Worm (Caenorhabditis elegans) whole organism, midembryonic: ENCODE results near the gene htp-1.
"Not testable (repeated sequence)": the region's sequence is repeated elsewhere in the genome, so short reads cannot be mapped to it uniquely, and the experiment has no call there.

Source experiments
- T22C8.4 ChIP-seq: fragments of 200-800 bp; sonication (Bioruptor generic); IDR thresholded peaks from 2 replicates; pipeline ENCODE4 v1.3.6; 2022; ENCODE audit warnings: missing genetic modification characterization, missing compliant biosample characterization
- cog-1 ChIP-seq: sonication (generic microtip); optimal IDR thresholded peaks from 2 replicates; lab custom pipeline; 2016; ENCODE audit warnings: missing genetic modification characterization, missing compliant biosample characterization
- flt-1 ChIP-seq: fragments of 200-800 bp; sonication (Bioruptor generic); IDR thresholded peaks from 2 replicates; pipeline ENCODE4 v1.3.6; 2022; ENCODE audit warnings: missing genetic modification characterization, missing compliant biosample characterization
- klf-2 ChIP-seq: fragments of 200-800 bp; sonication (Bioruptor generic); conservative IDR thresholded peaks from 2 replicates; pipeline ENCODE4 v1.3.6; 2022; ENCODE audit warnings: missing genetic modification reagents, missing genetic modification characterization, missing compliant biosample characterization
- med-1 ChIP-seq: sonication (generic microtip); optimal IDR thresholded peaks from 2 replicates; lab custom pipeline; 2017; ENCODE audit warnings: missing genetic modification characterization, mild to moderate bottlenecking, missing compliant biosample characterization, antibody characterized with exemption, missing genetic modification reagents; ENCODE audit not compliant: insufficient read depth
- ref-1 ChIP-seq: fragments of 200-800 bp; sonication (Bioruptor generic); conservative IDR thresholded peaks from 2 replicates; pipeline ENCODE4 v1.3.6; 2022; ENCODE audit warnings: missing genetic modification reagents, missing genetic modification characterization, missing compliant biosample characterization
- tab-1 ChIP-seq: fragments of 200-800 bp; sonication (Bioruptor generic); IDR thresholded peaks from 2 replicates; pipeline ENCODE4 v1.3.6; 2022; ENCODE audit warnings: missing genetic modification characterization, missing compliant biosample characterization
- ztf-23 ChIP-seq: fragments of 200-800 bp; sonication (Bioruptor generic); IDR thresholded peaks from 2 replicates; pipeline ENCODE4 v1.3.6; 2022; ENCODE audit warnings: missing genetic modification reagents, missing genetic modification characterization, missing compliant biosample characterization
- ztf-29 ChIP-seq: fragments of 200-800 bp; sonication (Bioruptor generic); IDR thresholded peaks from 2 replicates; pipeline ENCODE4 v1.3.6; 2022; ENCODE audit warnings: missing genetic modification reagents, missing genetic modification characterization, missing compliant biosample characterization

htp-1 gene

ce11 chrIV:5360533-5360932, 30.8 kb downstream of the htp-1 start, which contains the start of gene F41H10.5:
F41H10.5 (plus strand) TSS chrIV:5360907.
- TF ChIP-seq ztf-29 (GFP tag; lab: Robert Waterston, UW) (no peak), ref-1 (GFP tag; lab: Robert Waterston, UW) (no peak), cog-1 (tag; lab: Kevin White, UChicago) (no peak), ztf-23 (GFP tag; lab: Robert Waterston, UW) (no peak), tab-1 (GFP tag; lab: Robert Waterston, UW) (no peak), med-1 (GFP tag; lab: Kevin White, UChicago) (no peak), T22C8.4 (no peak), flt-1 (GFP tag; lab: Robert Waterston, UW) (no peak), klf-2 (no peak)

ce11 chrIV:5354564-5354963, 36.8 kb downstream of the htp-1 start:
- TF ChIP-seq ref-1 (GFP tag; lab: Robert Waterston, UW) (no peak), med-1 (GFP tag; lab: Kevin White, UChicago) (no peak), klf-2 (no peak), ztf-29 (GFP tag; lab: Robert Waterston, UW) (no peak), tab-1 (GFP tag; lab: Robert Waterston, UW) (no peak), flt-1 (GFP tag; lab: Robert Waterston, UW) (no peak), T22C8.4 (no peak), cog-1 (tag; lab: Kevin White, UChicago) (no peak), ztf-23 (GFP tag; lab: Robert Waterston, UW) (no peak)

DNA sequence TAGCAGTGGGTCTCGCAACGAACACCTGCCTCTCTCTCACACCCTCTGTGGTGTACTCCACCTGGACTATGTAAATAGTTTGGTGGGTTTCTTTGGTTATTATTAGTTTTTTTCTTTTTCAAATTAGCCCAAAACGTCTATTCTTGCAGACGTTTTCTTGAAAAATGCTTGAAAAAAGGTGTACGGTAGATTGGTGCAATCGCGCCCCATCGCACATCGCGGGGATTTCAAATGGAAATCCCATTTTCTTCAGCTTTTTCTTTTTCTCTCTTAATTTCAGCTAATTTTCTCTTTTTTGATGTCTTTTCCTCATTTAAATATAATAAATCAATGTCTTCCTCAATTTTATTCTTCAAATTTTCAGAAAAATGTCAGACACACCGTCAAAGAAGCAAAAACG, 37.2 kb downstream of the htp-1 start, which contains the start of gene Y4C6B.1:
Y4C6B.1 (plus strand) TSS at position 365 of the 400 bp plus-strand sequence.
- TF ChIP-seq cog-1 (tag; lab: Kevin White, UChicago), result no peak
- no peak for TF ChIP-seq ztf-23 (GFP tag; lab: Robert Waterston, UW)
- TF ChIP-seq T22C8.4, result no peak
- TF ChIP-seq ref-1 (GFP tag; lab: Robert Waterston, UW), result no peak
- no peak for TF ChIP-seq klf-2
- TF ChIP-seq ztf-29 (GFP tag; lab: Robert Waterston, UW), result no peak
- no peak for TF ChIP-seq tab-1 (GFP tag; lab: Robert Waterston, UW)
- no peak for TF ChIP-seq med-1 (GFP tag; lab: Kevin White, UChicago)
- TF ChIP-seq flt-1 (GFP tag; lab: Robert Waterston, UW), result no peak

DNA sequence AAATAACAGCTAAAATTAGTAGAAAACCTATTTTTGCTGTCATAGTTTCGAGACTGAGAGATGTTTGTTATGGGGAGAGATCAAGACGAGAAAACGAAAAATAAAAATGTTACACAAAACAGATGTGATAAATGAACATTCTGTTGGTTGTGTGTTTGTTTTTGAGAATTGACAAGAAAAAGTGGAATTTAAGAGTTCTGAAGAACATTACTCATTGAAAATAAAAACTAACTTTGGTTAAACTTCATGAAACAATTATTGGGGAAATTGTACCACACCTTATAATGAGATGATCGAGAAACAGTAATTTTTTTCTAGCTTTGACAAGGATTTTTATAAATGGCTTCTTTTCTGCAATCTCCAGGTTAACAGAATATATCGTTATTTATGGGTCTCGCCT, 38.0 kb downstream of the htp-1 start, which contains the start of gene Y4C6B.7:
Y4C6B.7 (minus strand) TSS at position 101 of the 400 bp plus-strand sequence.
- TF ChIP-seq tab-1 (GFP tag; lab: Robert Waterston, UW) (no peak), ztf-23 (GFP tag; lab: Robert Waterston, UW) (no peak), T22C8.4 (no peak), cog-1 (tag; lab: Kevin White, UChicago) (no peak), ref-1 (GFP tag; lab: Robert Waterston, UW) (no peak), klf-2 (no peak), med-1 (GFP tag; lab: Kevin White, UChicago) (no peak), flt-1 (GFP tag; lab: Robert Waterston, UW) (no peak), ztf-29 (GFP tag; lab: Robert Waterston, UW) (no peak)

ce11 chrIV:5350480-5351193, 40.7 kb downstream of the htp-1 start, which contains the start of gene gba-4:
gba-4 (minus strand) TSS chrIV:5350897.
- not testable (repeated sequence) for TF ChIP-seq ref-1 (GFP tag; lab: Robert Waterston, UW); tab-1 (GFP tag; lab: Robert Waterston, UW); klf-2

- TF ChIP-seq T22C8.4, result no peak
- TF ChIP-seq tab-1 (GFP tag; lab: Robert Waterston, UW), result no peak
- TF ChIP-seq ztf-23 (GFP tag; lab: Robert Waterston, UW), result no peak
- TF ChIP-seq ztf-29 (GFP tag; lab: Robert Waterston, UW), result no peak
- no peak for TF ChIP-seq klf-2
- TF ChIP-seq cog-1 (tag; lab: Kevin White, UChicago), result no peak
- TF ChIP-seq flt-1 (GFP tag; lab: Robert Waterston, UW), result no peak
- TF ChIP-seq ref-1 (GFP tag; lab: Robert Waterston, UW), result no peak
- no peak for TF ChIP-seq med-1 (GFP tag; lab: Kevin White, UChicago)
Observed at ce11 chrIV:5344168-5344567, 47.2 kb downstream of the htp-1 start.
